Worm (Caenorhabditis elegans) whole organism, L2 larva: ENCODE data around the gene mec-12.

ENCODE experiments used
- C34F6.9 ChIP-seq: fragments of 150-350 bp; optimal IDR thresholded peaks from 2 replicates; lab custom pipeline; 2014; ENCODE audit warnings: missing biosample characterization, missing genetic modification characterization
- F13H6.1 ChIP-seq: sonication (generic microtip); optimal IDR thresholded peaks from 2 replicates; lab custom pipeline; 2016; ENCODE audit warnings: missing genetic modification characterization, missing compliant biosample characterization
- Y55F3AM.14 ChIP-seq: fragments of 200-800 bp; sonication (Bioruptor generic); optimal IDR thresholded peaks from 2 replicates; lab custom pipeline; 2018; ENCODE audit warnings: mild to moderate bottlenecking, missing genetic modification characterization, missing compliant biosample characterization
- alr-1 ChIP-seq: fragments of 150-350 bp; optimal IDR thresholded peaks from 2 replicates; lab custom pipeline; 2014; ENCODE audit warnings: missing biosample characterization, missing genetic modification characterization
- blmp-1 ChIP-seq: sonication (generic microtip); optimal IDR thresholded peaks from 2 replicates; lab custom pipeline; 2017; ENCODE audit warnings: missing genetic modification characterization, mild to moderate bottlenecking, missing compliant biosample characterization, antibody characterized with exemption, moderate library complexity; ENCODE audit not compliant: insufficient read depth
- ceh-16 ChIP-seq: fragments of 150-350 bp; optimal IDR thresholded peaks from 2 replicates; lab custom pipeline; 2014; ENCODE audit warnings: missing biosample characterization, missing genetic modification characterization
- ceh-82 ChIP-seq: fragments of 150-350 bp; optimal IDR thresholded peaks from 2 replicates; lab custom pipeline; 2014; ENCODE audit warnings: missing biosample characterization, missing genetic modification characterization
- crh-2 ChIP-seq: sonication (generic microtip); optimal IDR thresholded peaks from 2 replicates; lab custom pipeline; 2017; ENCODE audit warnings: missing biosample characterization, missing genetic modification characterization
- dmd-4 ChIP-seq: sonication (generic microtip); optimal IDR thresholded peaks from 2 replicates; lab custom pipeline; 2017; ENCODE audit warnings: missing biosample characterization, missing genetic modification characterization
- egl-27 ChIP-seq: sonication (generic microtip); optimal IDR thresholded peaks from 3 replicates; lab custom pipeline; 2017; ENCODE audit warnings: missing biosample characterization, missing genetic modification reagents, missing genetic modification characterization
- elt-1 ChIP-seq: fragments of 150-350 bp; optimal IDR thresholded peaks from 2 replicates; lab custom pipeline; 2014; ENCODE audit warnings: missing biosample characterization, missing genetic modification characterization
- elt-3 ChIP-seq: sonication (generic microtip); optimal IDR thresholded peaks from 2 replicates; lab custom pipeline; 2017; ENCODE audit warnings: missing biosample characterization, missing genetic modification characterization
- fos-1 ChIP-seq: fragments of 150-350 bp; optimal IDR thresholded peaks from 2 replicates; lab custom pipeline; 2014; ENCODE audit warnings: missing biosample characterization, missing genetic modification characterization
- gmeb-1 ChIP-seq: fragments of 150-350 bp; optimal IDR thresholded peaks from 2 replicates; lab custom pipeline; 2014; ENCODE audit warnings: missing biosample characterization, missing genetic modification characterization
- lin-11 ChIP-seq: fragments of 150-350 bp; sonication (generic microtip); optimal IDR thresholded peaks from 2 replicates; lab custom pipeline; 2014; ENCODE audit warnings: missing biosample characterization, missing genetic modification characterization, inconsistent platforms, mixed read lengths
- lin-13 ChIP-seq: fragments of 150-350 bp; optimal IDR thresholded peaks from 2 replicates; lab custom pipeline; 2014; ENCODE audit warnings: missing biosample characterization, missing genetic modification reagents, missing genetic modification characterization
- lin-39 ChIP-seq: fragments of 150-350 bp; optimal IDR thresholded peaks from 2 replicates; lab custom pipeline; 2014; ENCODE audit warnings: missing biosample characterization, missing genetic modification reagents, missing genetic modification characterization
- lsy-2 ChIP-seq, 2 experiments: fragments of 150-350 bp in 1 of 2; sonication (generic microtip) in 1 of 2; optimal IDR thresholded peaks; 2 replicates each; lab custom pipeline; 2014 to 2017; ENCODE audit warnings: missing biosample characterization in 2 of 2, missing genetic modification characterization in 2 of 2
- mab-5 ChIP-seq: fragments of 150-350 bp; optimal IDR thresholded peaks from 2 replicates; lab custom pipeline; 2014; ENCODE audit warnings: missing biosample characterization, missing genetic modification characterization
- mbf-1 ChIP-seq: sonication (generic microtip); optimal IDR thresholded peaks from 2 replicates; lab custom pipeline; 2017; ENCODE audit warnings: missing biosample characterization, missing genetic modification characterization
- mdl-1 ChIP-seq, 2 experiments: fragments of 150-350 bp in 1 of 2; sonication (generic microtip) in 1 of 2; optimal IDR thresholded peaks; 2 replicates each; lab custom pipeline; 2017; ENCODE audit warnings: missing biosample characterization in 2 of 2, missing genetic modification characterization in 2 of 2
- nhr-10 ChIP-seq: sonication (generic microtip); optimal IDR thresholded peaks from 2 replicates; lab custom pipeline; 2017; ENCODE audit warnings: missing biosample characterization, missing genetic modification characterization
- nhr-12 ChIP-seq: fragments of 150-350 bp; optimal IDR thresholded peaks from 2 replicates; lab custom pipeline; 2014; ENCODE audit warnings: missing biosample characterization, missing genetic modification characterization
- nhr-23 ChIP-seq: fragments of 150-350 bp; optimal IDR thresholded peaks from 2 replicates; lab custom pipeline; 2014; ENCODE audit warnings: missing biosample characterization, missing genetic modification reagents, missing genetic modification characterization
- nhr-6 ChIP-seq: fragments of 150-350 bp; optimal IDR thresholded peaks from 2 replicates; lab custom pipeline; 2014; ENCODE audit warnings: missing biosample characterization, missing genetic modification characterization
- peb-1 ChIP-seq: fragments of 150-350 bp; optimal IDR thresholded peaks from 2 replicates; lab custom pipeline; 2014; ENCODE audit warnings: missing biosample characterization, missing genetic modification characterization
- sma-9 ChIP-seq, 2 experiments: fragments of 150-350 bp in 1 of 2; sonication (generic microtip) in 1 of 2; optimal IDR thresholded peaks; 2 replicates each; lab custom pipeline; 2014 to 2016; ENCODE audit warnings: missing genetic modification characterization in 2 of 2, mild to moderate bottlenecking in 1 of 2, missing biosample characterization in 1 of 2, missing compliant biosample characterization in 1 of 2, missing genetic modification reagents in 1 of 2, moderate library complexity in 1 of 2
- unc-62 ChIP-seq: fragments of 150-350 bp; optimal IDR thresholded peaks from 2 replicates; lab custom pipeline; 2014; ENCODE audit warnings: missing biosample characterization, missing genetic modification reagents, missing genetic modification characterization
- ztf-1 ChIP-seq: fragments of 200-800 bp; sonication (Bioruptor generic); conservative IDR thresholded peaks from 2 replicates; pipeline ENCODE4 v1.3.6; 2022; ENCODE audit warnings: missing genetic modification characterization, missing compliant biosample characterization
- ztf-11 ChIP-seq: sonication (generic microtip); optimal IDR thresholded peaks from 2 replicates; lab custom pipeline; 2017; ENCODE audit warnings: missing biosample characterization, missing genetic modification characterization
- ztf-4 ChIP-seq: fragments of 150-350 bp; optimal IDR thresholded peaks from 2 replicates; lab custom pipeline; 2014; ENCODE audit warnings: missing biosample characterization, missing genetic modification characterization

mec-12 gene

ce11 chrIII:3116969-3117368 lies 22.1 kb downstream of the mec-12 start:
- TF ChIP-seq lin-13 (GFP tag; lab: Kevin White, UChicago), result no peak
- TF ChIP-seq sma-9 (GFP tag; optimal IDR thresholded peaks at IDR 0.05; lab: Kevin White, UChicago), result peak; percentile 70
- no peak for TF ChIP-seq sma-9 (tag; optimal IDR thresholded peaks at IDR 0.05; lab: Kevin White, UChicago)
- no peak for TF ChIP-seq dmd-4 (tag; lab: Kevin White, UChicago)
- TF ChIP-seq nhr-12 (tag; lab: Kevin White, UChicago), result no peak
- no peak for TF ChIP-seq blmp-1
- TF ChIP-seq ztf-11, result no peak
- TF ChIP-seq crh-2 (tag; lab: Kevin White, UChicago), result peak; percentile 74
- no peak for TF ChIP-seq ztf-1
- TF ChIP-seq nhr-6 (tag; lab: Kevin White, UChicago), result no peak
- peak; percentile 92 for TF ChIP-seq fos-1 (tag; lab: Kevin White, UChicago)
- no peak for TF ChIP-seq lsy-2 (tag; optimal IDR thresholded peaks at IDR 0.05; lab: Kevin White, UChicago)
- TF ChIP-seq gmeb-1, result peak; percentile 28

ce11 chrIII:3112616-3113015 lies 26.4 kb downstream of the mec-12 start:
- no peak for TF ChIP-seq peb-1
- TF ChIP-seq ceh-82 (tag; lab: Kevin White, UChicago), result no peak
- no peak for TF ChIP-seq lsy-2 (tag; optimal IDR thresholded peaks at IDR 0.05; lab: Kevin White, UChicago)
- no peak for TF ChIP-seq egl-27 (tag; lab: Kevin White, UChicago)

ce11 chrIII:3112001-3112400 lies 27.0 kb downstream of the mec-12 start:
- TF ChIP-seq gmeb-1 (peak; percentile 5), ceh-82 (tag; lab: Kevin White, UChicago) (no peak), mdl-1 (tag; optimal IDR thresholded peaks at IDR 0.05; lab: Kevin White, UChicago) (no peak)

ce11 chrIII:3111534-3111933 lies 27.5 kb downstream of the mec-12 start:
- TF ChIP-seq C34F6.9, result no peak
- TF ChIP-seq sma-9 (GFP tag; optimal IDR thresholded peaks at IDR 0.05; lab: Kevin White, UChicago), result no peak
- no peak for TF ChIP-seq sma-9 (tag; optimal IDR thresholded peaks at IDR 0.05; lab: Kevin White, UChicago)
- TF ChIP-seq mab-5 (tag; lab: Kevin White, UChicago), result no peak
- no peak for TF ChIP-seq ceh-16
- TF ChIP-seq unc-62, result no peak
- no peak for TF ChIP-seq nhr-23
- no peak for TF ChIP-seq lin-11 (tag; lab: Kevin White, UChicago)
- no peak for TF ChIP-seq mbf-1 (tag; lab: Kevin White, UChicago)
- TF ChIP-seq elt-1 (tag; lab: Kevin White, UChicago), result no peak
- no peak for TF ChIP-seq F13H6.1 (tag; lab: Kevin White, UChicago)
- no peak for TF ChIP-seq nhr-10 (tag; lab: Kevin White, UChicago)
- TF ChIP-seq Y55F3AM.14 (GFP tag; lab: Kevin White, UChicago), result no peak
- no peak for TF ChIP-seq lin-39 (tag; lab: Kevin White, UChicago)
- TF ChIP-seq elt-3 (tag; lab: Kevin White, UChicago), result no peak
- TF ChIP-seq dmd-4 (tag; lab: Kevin White, UChicago), result no peak

- TF ChIP-seq lsy-2 (tag; optimal IDR thresholded peaks at IDR 0.05; lab: Kevin White, UChicago), result no peak
Observed at ce11 chrIII:3110614-3111013, 28.4 kb downstream of the mec-12 start.

- no peak for TF ChIP-seq crh-2 (tag; lab: Kevin White, UChicago)
- TF ChIP-seq ztf-11, result no peak
- no peak for TF ChIP-seq alr-1
Observed at ce11 chrIII:3109564-3109963, 29.5 kb downstream of the mec-12 start.

ce11 chrIII:3108804-3109203 lies 30.2 kb downstream of the mec-12 start:
- TF ChIP-seq crh-2 (tag; lab: Kevin White, UChicago) (no peak), ztf-4 (no peak), nhr-12 (tag; lab: Kevin White, UChicago) (no peak), fos-1 (tag; lab: Kevin White, UChicago) (no peak), mab-5 (tag; lab: Kevin White, UChicago) (no peak)
